Worm (Caenorhabditis elegans) whole organism, dauer: ENCODE measurements around the gene cyp-33A1.
"Not testable (repeated sequence)": the region's sequence is repeated elsewhere in the genome, so short reads cannot be mapped to it uniquely, and the experiment has no call there.

Source experiments
- unc-62 ChIP-seq: sonication (generic microtip); optimal IDR thresholded peaks from 2 replicates; lab custom pipeline; 2017; ENCODE audit warnings: missing biosample characterization, missing genetic modification reagents, missing genetic modification characterization

Gene cyp-33A1

ce11 chrV:7681388-7681787, at the start of gene cyp-33A1:
cyp-33A1 (minus strand) TSS chrV:7681459.
- TF ChIP-seq unc-62, result no peak

ce11 chrV:7730488-7730887, 49.2 kb upstream of the cyp-33A1 start:
- no peak for TF ChIP-seq unc-62

DNA sequence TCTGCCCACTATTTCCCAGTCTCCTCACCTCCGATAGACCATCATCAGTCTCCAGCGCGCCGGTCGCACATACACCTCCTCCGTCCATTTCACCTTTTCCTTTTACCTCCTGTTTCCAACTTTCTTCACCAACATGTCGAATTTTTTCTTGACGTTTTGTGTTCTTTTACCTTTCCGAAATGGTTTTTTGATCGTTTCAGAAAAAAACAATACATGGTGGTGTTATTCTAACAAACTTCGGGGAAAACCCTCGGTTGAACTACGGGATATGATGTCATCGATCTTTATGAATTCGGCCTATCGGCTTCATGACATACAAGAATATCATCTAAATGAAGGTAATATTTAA, 47.4 kb upstream of the cyp-33A1 start, which contains the start of gene Y97E10C.1:
Gene Y97E10C.1, plus strand, starts transcription at position 201 of the 349 bp plus-strand sequence.
- no peak for TF ChIP-seq unc-62

ce11 chrV:7728003-7728678, 46.9 kb upstream of the cyp-33A1 start:
- TF ChIP-seq unc-62, result no peak

- no peak for TF ChIP-seq unc-62
These were observed 45.7 kb upstream of the cyp-33A1 start for ce11 chrV:7726927-7727326.

- no peak for TF ChIP-seq unc-62
These were observed 44.9 kb upstream of the cyp-33A1 start for ce11 chrV:7726202-7726601.

DNA sequence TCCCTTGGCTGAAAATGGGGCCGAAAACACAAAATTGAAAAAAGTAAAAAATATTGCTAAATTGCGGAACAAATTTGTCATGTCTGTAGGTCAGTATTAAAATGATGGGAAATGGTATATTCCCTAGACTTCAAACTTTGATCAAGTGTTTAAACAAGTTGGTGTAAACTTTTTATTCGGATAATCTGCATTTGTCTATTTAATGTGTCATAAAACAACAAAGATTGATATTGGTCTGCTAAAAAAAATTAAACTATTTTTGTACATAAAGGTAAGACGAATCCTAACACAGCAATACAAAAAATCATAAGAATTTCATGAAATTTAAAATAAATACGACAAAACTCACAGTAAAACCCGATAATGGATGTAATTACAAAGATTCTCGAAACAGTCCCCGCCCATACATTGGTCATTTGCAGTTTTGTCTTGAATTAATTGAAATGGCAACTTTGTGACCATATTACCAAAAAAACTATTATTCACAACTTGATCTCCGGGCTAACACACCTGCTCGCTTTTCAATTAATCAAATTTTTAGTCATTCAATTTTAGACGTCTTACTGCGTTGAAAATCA, 42.8 kb upstream of the cyp-33A1 start, which contains the start of the genes ZK105.6 and ZK105.8:
Gene ZK105.6, minus strand, starts transcription at position 101 of the 578 bp plus-strand sequence.
Gene ZK105.8, plus strand, starts transcription at position 528 of the 578 bp plus-strand sequence.
- no peak for TF ChIP-seq unc-62

DNA sequence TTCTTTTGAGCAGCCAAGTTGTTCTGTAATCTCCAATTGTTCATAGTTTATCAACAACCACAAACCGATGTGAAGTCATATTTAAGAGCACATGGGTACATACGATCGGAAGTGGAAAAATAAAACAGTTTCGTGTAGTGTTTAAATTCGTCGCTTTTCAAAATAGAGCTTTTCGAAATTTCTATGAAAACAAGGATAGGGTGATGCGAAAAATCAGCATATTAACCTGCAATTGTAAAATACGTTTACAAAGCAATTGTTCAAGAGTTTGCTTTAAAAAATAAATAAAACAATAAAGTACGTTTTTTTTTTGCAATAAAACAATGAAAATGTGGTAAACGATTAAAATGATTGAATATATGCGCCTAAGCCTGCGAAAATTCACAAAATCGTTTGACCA, 40.7 kb upstream of the cyp-33A1 start, which contains the start of gene ZK105.14:
Gene ZK105.14, minus strand, starts transcription at position 101 of the 400 bp plus-strand sequence.
- TF ChIP-seq unc-62, result no peak

DNA sequence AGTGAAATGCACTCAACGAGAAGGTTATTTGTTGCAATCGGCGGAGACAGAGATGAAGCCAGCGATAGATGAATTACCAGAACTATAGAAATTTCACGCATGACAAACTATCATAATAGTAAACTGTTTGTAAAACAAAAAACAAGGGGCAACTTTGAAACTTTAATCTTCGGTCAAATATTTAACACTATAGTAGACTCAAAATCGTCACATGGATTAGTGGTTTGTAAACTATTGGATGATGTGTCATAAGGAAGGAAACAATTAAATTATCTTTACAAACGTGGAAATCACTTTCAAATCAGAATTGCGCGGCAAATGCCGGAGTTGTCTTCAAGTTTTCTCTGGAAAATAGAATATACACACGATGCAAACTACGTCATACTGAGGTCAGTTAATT, 36.4 kb upstream of the cyp-33A1 start, which contains the start of gene ZK105.5:
Gene ZK105.5, minus strand, starts transcription at position 101 of the 400 bp plus-strand sequence.
- no peak for TF ChIP-seq unc-62

DNA sequence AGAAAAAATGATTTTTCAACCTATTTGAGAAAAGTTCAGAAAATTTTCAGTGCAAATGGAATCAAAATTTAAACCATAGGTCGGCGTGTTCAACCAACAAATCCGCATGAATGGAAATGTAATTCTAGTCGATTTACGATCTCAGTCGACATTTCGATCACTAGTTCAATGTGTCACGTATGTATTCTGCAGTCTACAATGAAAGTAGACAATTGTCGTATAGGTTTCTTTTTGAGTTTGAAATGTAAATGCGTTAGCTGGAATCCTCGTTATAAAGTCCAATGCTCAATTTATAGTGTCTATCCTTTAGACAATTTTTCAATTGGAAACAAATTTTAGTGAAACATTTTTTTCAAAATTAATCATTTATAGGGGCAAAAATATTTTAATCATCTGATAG, 34.8 kb upstream of the cyp-33A1 start, which contains the start of gene ZK105.12:
Gene ZK105.12, minus strand, starts transcription at position 101 of the 400 bp plus-strand sequence.
- no peak for TF ChIP-seq unc-62

DNA sequence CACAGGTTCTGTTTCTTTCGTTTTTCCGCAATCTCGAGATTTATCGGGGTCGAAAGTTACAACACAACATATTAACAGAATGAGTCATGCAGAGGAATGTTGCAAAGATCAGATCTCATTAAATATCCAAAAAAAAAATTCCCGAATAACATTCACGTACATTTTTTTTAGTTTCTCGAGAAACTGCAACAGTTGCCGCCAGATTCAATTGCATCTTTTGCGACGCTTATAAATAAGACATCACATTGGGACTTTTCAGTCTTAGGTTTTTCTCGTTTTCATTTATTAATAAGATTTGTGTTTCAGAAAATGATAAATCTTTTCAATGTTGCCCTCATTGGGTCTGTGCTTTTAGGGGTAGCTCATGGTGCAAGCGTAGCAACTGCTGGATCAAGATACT, 32.4 kb upstream of the cyp-33A1 start, which contains the start of gene ZK105.1:
Gene ZK105.1, plus strand, starts transcription at position 301 of the 400 bp plus-strand sequence.
- no peak for TF ChIP-seq unc-62

ce11 chrV:7713072-7713471, 31.8 kb upstream of the cyp-33A1 start, which contains the start of gene ZK105.13:
ZK105.13 (minus strand) TSS chrV:7713172.
- no peak for TF ChIP-seq unc-62

ce11 chrV:7708525-7708924, 27.3 kb upstream of the cyp-33A1 start, which contains the start of gene ZK105.11:
ZK105.11 (minus strand) TSS chrV:7708625.
- no peak for TF ChIP-seq unc-62

ce11 chrV:7705316-7705715, 24.1 kb upstream of the cyp-33A1 start, which contains the start of gene srw-3:
srw-3 (plus strand) TSS chrV:7705616.
- TF ChIP-seq unc-62, result no peak

DNA sequence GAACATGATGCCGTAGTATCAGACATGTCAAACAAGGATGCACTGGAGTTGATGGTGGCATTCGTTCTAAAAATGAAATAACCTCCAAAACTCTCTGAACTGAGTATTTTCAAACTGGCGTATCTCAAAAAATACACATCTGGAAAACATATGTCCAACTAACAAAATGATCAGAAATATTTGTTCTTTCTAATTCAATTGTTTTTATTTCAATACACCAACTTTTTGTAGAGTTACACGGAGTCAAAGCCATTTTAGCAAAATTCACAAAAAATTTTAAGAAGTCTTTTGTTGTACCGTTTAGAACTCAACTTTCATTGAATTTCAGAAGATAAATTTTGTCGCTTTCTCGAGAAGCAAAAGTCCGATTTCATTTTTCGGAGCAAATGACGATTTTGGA, 22.3 kb upstream of the cyp-33A1 start, which contains the start of gene srsx-40:
Gene srsx-40, minus strand, starts transcription at position 101 of the 400 bp plus-strand sequence.
- not testable (repeated sequence) for TF ChIP-seq unc-62

- no peak for TF ChIP-seq unc-62
These were observed 15.6 kb upstream of the cyp-33A1 start, which contains the start of gene ZK105.3 for ce11 chrV:7696842-7697241. ZK105.3 (plus strand) TSS chrV:7697142.

ce11 chrV:7693394-7693793, 12.1 kb upstream of the cyp-33A1 start, which contains the start of gene C12D5.10:
C12D5.10 (minus strand) TSS chrV:7693494.
- TF ChIP-seq unc-62, result no peak
